Fruit fly (Drosophila melanogaster) whole organism, pupa: ENCODE data around the gene cad.

Experiments used
- CG13204 ChIP-seq: fragments of 200-800 bp; sonication (Bioruptor generic); optimal IDR thresholded peaks from 2 replicates; lab custom pipeline; 2018; ENCODE audit warnings: missing biosample characterization, mild to moderate bottlenecking, missing genetic modification characterization, moderate library complexity
- CG17806 ChIP-seq: fragments of 200-800 bp; sonication (Bioruptor generic); optimal IDR thresholded peaks from 2 replicates; lab custom pipeline; 2018; ENCODE audit warnings: missing biosample characterization, mild to moderate bottlenecking, missing genetic modification characterization, moderate library complexity
- D1 ChIP-seq: fragments of 200-800 bp; sonication (Bioruptor generic); optimal IDR thresholded peaks from 2 replicates; lab custom pipeline; 2018; ENCODE audit warnings: missing biosample characterization, mild to moderate bottlenecking, missing genetic modification characterization, moderate library complexity

dm6 chr2L:20780768-20781167 is 10.2 kb downstream of the cad start:
- TF ChIP-seq CG17806 (tag; lab: Kevin White, UChicago) (no peak), CG13204 (GFP tag; lab: Kevin White, UChicago) (no peak), D1 (tag; lab: Kevin White, UChicago) (no peak)
